Worm (Caenorhabditis elegans) whole organism, L4 larva: ENCODE results near the gene F52C6.3.

Experiments
- ceh-82 ChIP-seq: sonication (generic microtip); optimal IDR thresholded peaks from 2 replicates; lab custom pipeline; 2017; ENCODE audit warnings: missing biosample characterization, missing genetic modification characterization
- dmd-9 ChIP-seq: fragments of 200-800 bp; sonication (Bioruptor generic); IDR thresholded peaks from 2 replicates; pipeline ENCODE4 v1.3.6; 2022; ENCODE audit warnings: missing genetic modification reagents, missing genetic modification characterization, missing compliant biosample characterization
- hlh-30 ChIP-seq: sonication (generic microtip); optimal IDR thresholded peaks from 2 replicates; lab custom pipeline; 2017; ENCODE audit warnings: antibody characterized with exemption, mild to moderate bottlenecking, missing genetic modification characterization, missing compliant biosample characterization; ENCODE audit not compliant: insufficient read depth
- jun-1 ChIP-seq: fragments of 150-350 bp; optimal IDR thresholded peaks from 2 replicates; lab custom pipeline; 2014; ENCODE audit warnings: missing biosample characterization, missing genetic modification reagents, missing genetic modification characterization
- mdl-1 ChIP-seq, 2 experiments: fragments of 150-350 bp in 1 of 2; sonication (generic microtip) in 1 of 2; optimal IDR thresholded peaks; 2 replicates each; lab custom pipeline; 2014 to 2017; ENCODE audit warnings: missing biosample characterization in 2 of 2, missing genetic modification characterization in 2 of 2
- nhr-28 ChIP-seq: fragments of 150-350 bp; optimal IDR thresholded peaks from 2 replicates; lab custom pipeline; 2014; ENCODE audit warnings: missing biosample characterization, missing genetic modification characterization
- snpc-4 ChIP-seq: fragments of 150-350 bp; optimal IDR thresholded peaks from 2 replicates; lab custom pipeline; 2014; ENCODE audit warnings: missing biosample characterization, missing genetic modification characterization
- unc-130 ChIP-seq: sonication (generic microtip); optimal IDR thresholded peaks from 2 replicates; lab custom pipeline; 2016; ENCODE audit warnings: missing genetic modification reagents, missing genetic modification characterization, missing compliant biosample characterization
- unc-62 ChIP-seq, 3 experiments: fragments of 150-350 bp in 1 of 3; sonication (generic microtip); optimal IDR thresholded peaks in 2 of 3; peaks in 1 of 3; 1 replicate in 1 of 3; 2 replicates in 2 of 3; lab custom pipeline; 2014 to 2017; ENCODE audit warnings: missing biosample characterization in 3 of 3, missing genetic modification characterization in 3 of 3, missing genetic modification reagents in 3 of 3, missing genotype in 1 of 3

ce11 chrII:1924459-1924858, at the start of gene F52C6.3:
- no peak for TF ChIP-seq dmd-9 (GFP tag; lab: Robert Waterston, UW)
- TF ChIP-seq ceh-82 (tag; lab: Kevin White, UChicago), result no peak
- no peak for TF ChIP-seq snpc-4 (tag; lab: Kevin White, UChicago)
- TF ChIP-seq nhr-28 (tag; lab: Kevin White, UChicago), result no peak
- TF ChIP-seq unc-62 (GFP tag; optimal IDR thresholded peaks at IDR 0.05 in 1 of 2; lab: Kevin White, UChicago), result no peak
- no peak for TF ChIP-seq unc-62 (tag; optimal IDR thresholded peaks at IDR 0.05; lab: Kevin White, UChicago)
- TF ChIP-seq unc-130, result no peak
- no peak for TF ChIP-seq jun-1 (tag; lab: Kevin White, UChicago)
- TF ChIP-seq mdl-1 (tag; optimal IDR thresholded peaks at IDR 0.05; lab: Kevin White, UChicago), result no peak
- TF ChIP-seq hlh-30, result no peak
